Worm (Caenorhabditis elegans): ENCODE results near the gene dhrr-1.

- TF ChIP-seq hmg-4 (GFP tag; optimal IDR thresholded peaks at IDR 0.05) (no peak), pes-1 (GFP tag; IDR thresholded peaks at IDR 0.05) (no peak), sea-1 (GFP tag; conservative IDR thresholded peaks at IDR 0.05) (no peak), hmbx-1 (tag; optimal IDR thresholded peaks at IDR 0.05) (no peak), ama-1 (optimal IDR thresholded peaks at IDR 0.05) (no peak), scrt-1 (GFP tag; IDR thresholded peaks at IDR 0.05) (no peak), aly-1 (tag; optimal IDR thresholded peaks at IDR 0.05) (no peak), tbx-37 (GFP tag; conservative IDR thresholded peaks at IDR 0.05) (no peak), flt-1 (GFP tag; IDR thresholded peaks at IDR 0.05) (no peak)
These were observed 54.4 kb downstream of the dhrr-1 start for ce11 chrIII:8998884-8999283.

Data from whole organism, early embryonic.